Worm (Caenorhabditis elegans) whole organism, L2 larva: ENCODE measurements around the gene C15F1.8.

ENCODE experiments used
- C34F6.9 ChIP-seq: fragments of 150-350 bp; optimal IDR thresholded peaks from 2 replicates; lab custom pipeline; 2014; ENCODE audit warnings: missing biosample characterization, missing genetic modification characterization
- F13H6.1 ChIP-seq: sonication (generic microtip); optimal IDR thresholded peaks from 2 replicates; lab custom pipeline; 2016; ENCODE audit warnings: missing genetic modification characterization, missing compliant biosample characterization
- R02D3.7 ChIP-seq: fragments of 150-350 bp; optimal IDR thresholded peaks from 2 replicates; lab custom pipeline; 2014; ENCODE audit warnings: missing biosample characterization, missing genetic modification characterization
- Y55F3AM.14 ChIP-seq: fragments of 200-800 bp; sonication (Bioruptor generic); optimal IDR thresholded peaks from 2 replicates; lab custom pipeline; 2018; ENCODE audit warnings: mild to moderate bottlenecking, missing genetic modification characterization, missing compliant biosample characterization
- ZK546.5 ChIP-seq: sonication (generic microtip); optimal IDR thresholded peaks from 2 replicates; lab custom pipeline; 2017; ENCODE audit warnings: missing biosample characterization, missing genetic modification characterization
- alr-1 ChIP-seq: fragments of 150-350 bp; optimal IDR thresholded peaks from 2 replicates; lab custom pipeline; 2014; ENCODE audit warnings: missing biosample characterization, missing genetic modification characterization
- aly-2 ChIP-seq: fragments of 150-350 bp; optimal IDR thresholded peaks from 2 replicates; lab custom pipeline; 2014; ENCODE audit warnings: missing biosample characterization, missing genetic modification characterization
- ama-1 ChIP-seq: fragments of 150-350 bp; optimal IDR thresholded peaks from 2 replicates; lab custom pipeline; 2018; ENCODE audit warnings: inconsistent platforms
- blmp-1 ChIP-seq: sonication (generic microtip); optimal IDR thresholded peaks from 2 replicates; lab custom pipeline; 2017; ENCODE audit warnings: missing genetic modification characterization, mild to moderate bottlenecking, missing compliant biosample characterization, antibody characterized with exemption, moderate library complexity; ENCODE audit not compliant: insufficient read depth
- ceh-16 ChIP-seq: fragments of 150-350 bp; optimal IDR thresholded peaks from 2 replicates; lab custom pipeline; 2014; ENCODE audit warnings: missing biosample characterization, missing genetic modification characterization
- ceh-82 ChIP-seq: fragments of 150-350 bp; optimal IDR thresholded peaks from 2 replicates; lab custom pipeline; 2014; ENCODE audit warnings: missing biosample characterization, missing genetic modification characterization
- crh-2 ChIP-seq: sonication (generic microtip); optimal IDR thresholded peaks from 2 replicates; lab custom pipeline; 2017; ENCODE audit warnings: missing biosample characterization, missing genetic modification characterization
- dmd-4 ChIP-seq: sonication (generic microtip); optimal IDR thresholded peaks from 2 replicates; lab custom pipeline; 2017; ENCODE audit warnings: missing biosample characterization, missing genetic modification characterization
- egl-27 ChIP-seq: sonication (generic microtip); optimal IDR thresholded peaks from 3 replicates; lab custom pipeline; 2017; ENCODE audit warnings: missing biosample characterization, missing genetic modification reagents, missing genetic modification characterization
- elt-1 ChIP-seq: fragments of 150-350 bp; optimal IDR thresholded peaks from 2 replicates; lab custom pipeline; 2014; ENCODE audit warnings: missing biosample characterization, missing genetic modification characterization
- elt-3 ChIP-seq: sonication (generic microtip); optimal IDR thresholded peaks from 2 replicates; lab custom pipeline; 2017; ENCODE audit warnings: missing biosample characterization, missing genetic modification characterization
- fos-1 ChIP-seq: fragments of 150-350 bp; optimal IDR thresholded peaks from 2 replicates; lab custom pipeline; 2014; ENCODE audit warnings: missing biosample characterization, missing genetic modification characterization
- gmeb-1 ChIP-seq: fragments of 150-350 bp; optimal IDR thresholded peaks from 2 replicates; lab custom pipeline; 2014; ENCODE audit warnings: missing biosample characterization, missing genetic modification characterization
- lin-11 ChIP-seq: fragments of 150-350 bp; sonication (generic microtip); optimal IDR thresholded peaks from 2 replicates; lab custom pipeline; 2014; ENCODE audit warnings: missing biosample characterization, missing genetic modification characterization, inconsistent platforms, mixed read lengths
- lin-13 ChIP-seq: fragments of 150-350 bp; optimal IDR thresholded peaks from 2 replicates; lab custom pipeline; 2014; ENCODE audit warnings: missing biosample characterization, missing genetic modification reagents, missing genetic modification characterization
- lin-39 ChIP-seq: fragments of 150-350 bp; optimal IDR thresholded peaks from 2 replicates; lab custom pipeline; 2014; ENCODE audit warnings: missing biosample characterization, missing genetic modification reagents, missing genetic modification characterization
- lsy-2 ChIP-seq, 2 experiments: fragments of 150-350 bp in 1 of 2; sonication (generic microtip) in 1 of 2; optimal IDR thresholded peaks; 2 replicates each; lab custom pipeline; 2014 to 2017; ENCODE audit warnings: missing biosample characterization in 2 of 2, missing genetic modification characterization in 2 of 2
- mab-5 ChIP-seq: fragments of 150-350 bp; optimal IDR thresholded peaks from 2 replicates; lab custom pipeline; 2014; ENCODE audit warnings: missing biosample characterization, missing genetic modification characterization
- mbf-1 ChIP-seq: sonication (generic microtip); optimal IDR thresholded peaks from 2 replicates; lab custom pipeline; 2017; ENCODE audit warnings: missing biosample characterization, missing genetic modification characterization
- mdl-1 ChIP-seq, 2 experiments: fragments of 150-350 bp in 1 of 2; sonication (generic microtip) in 1 of 2; optimal IDR thresholded peaks; 2 replicates each; lab custom pipeline; 2017; ENCODE audit warnings: missing biosample characterization in 2 of 2, missing genetic modification characterization in 2 of 2
- nhr-10 ChIP-seq: sonication (generic microtip); optimal IDR thresholded peaks from 2 replicates; lab custom pipeline; 2017; ENCODE audit warnings: missing biosample characterization, missing genetic modification characterization
- nhr-11 ChIP-seq: fragments of 150-350 bp; optimal IDR thresholded peaks from 2 replicates; lab custom pipeline; 2014; ENCODE audit warnings: missing biosample characterization, missing genetic modification characterization
- nhr-12 ChIP-seq: fragments of 150-350 bp; optimal IDR thresholded peaks from 2 replicates; lab custom pipeline; 2014; ENCODE audit warnings: missing biosample characterization, missing genetic modification characterization
- nhr-129 ChIP-seq: fragments of 150-350 bp; optimal IDR thresholded peaks from 2 replicates; lab custom pipeline; 2014; ENCODE audit warnings: missing biosample characterization, missing genetic modification characterization
- nhr-21 ChIP-seq: fragments of 150-350 bp; optimal IDR thresholded peaks from 2 replicates; lab custom pipeline; 2014; ENCODE audit warnings: missing biosample characterization, missing genetic modification characterization
- nhr-23 ChIP-seq: fragments of 150-350 bp; optimal IDR thresholded peaks from 2 replicates; lab custom pipeline; 2014; ENCODE audit warnings: missing biosample characterization, missing genetic modification reagents, missing genetic modification characterization
- nhr-237 ChIP-seq: fragments of 150-350 bp; optimal IDR thresholded peaks from 2 replicates; lab custom pipeline; 2014; ENCODE audit warnings: missing biosample characterization, missing genetic modification characterization
- nhr-25 ChIP-seq: fragments of 150-350 bp; sonication (generic microtip); optimal IDR thresholded peaks from 3 replicates; lab custom pipeline; 2014; ENCODE audit warnings: missing biosample characterization, missing genetic modification characterization
- nhr-6 ChIP-seq: fragments of 150-350 bp; optimal IDR thresholded peaks from 2 replicates; lab custom pipeline; 2014; ENCODE audit warnings: missing biosample characterization, missing genetic modification characterization
- nhr-77 ChIP-seq: fragments of 150-350 bp; optimal IDR thresholded peaks from 2 replicates; lab custom pipeline; 2014; ENCODE audit warnings: missing biosample characterization, missing genetic modification characterization
- peb-1 ChIP-seq: fragments of 150-350 bp; optimal IDR thresholded peaks from 2 replicates; lab custom pipeline; 2014; ENCODE audit warnings: missing biosample characterization, missing genetic modification characterization
- sem-4 ChIP-seq: fragments of 150-350 bp; optimal IDR thresholded peaks from 2 replicates; lab custom pipeline; 2014; ENCODE audit warnings: missing biosample characterization, missing genetic modification reagents, missing genetic modification characterization
- skn-1 ChIP-seq: sonication (generic microtip); optimal IDR thresholded peaks from 2 replicates; lab custom pipeline; 2017; ENCODE audit warnings: missing biosample characterization, missing genetic modification characterization
- sma-3 ChIP-seq: sonication (generic microtip); optimal IDR thresholded peaks from 2 replicates; lab custom pipeline; 2016; ENCODE audit warnings: missing genetic modification reagents, missing genetic modification characterization, missing compliant biosample characterization
- sma-9 ChIP-seq, 2 experiments: fragments of 150-350 bp in 1 of 2; sonication (generic microtip) in 1 of 2; optimal IDR thresholded peaks; 2 replicates each; lab custom pipeline; 2014 to 2016; ENCODE audit warnings: missing genetic modification characterization in 2 of 2, mild to moderate bottlenecking in 1 of 2, missing biosample characterization in 1 of 2, missing compliant biosample characterization in 1 of 2, missing genetic modification reagents in 1 of 2, moderate library complexity in 1 of 2
- snpc-4 ChIP-seq: fragments of 150-350 bp; optimal IDR thresholded peaks from 2 replicates; lab custom pipeline; 2014; ENCODE audit warnings: missing biosample characterization, missing genetic modification characterization
- unc-39 ChIP-seq: fragments of 150-350 bp; optimal IDR thresholded peaks from 2 replicates; lab custom pipeline; 2014; ENCODE audit warnings: missing biosample characterization, missing genetic modification characterization
- unc-55 ChIP-seq: fragments of 150-350 bp; sonication (generic microtip); optimal IDR thresholded peaks from 3 replicates; lab custom pipeline; 2014; ENCODE audit warnings: missing biosample characterization, missing genetic modification reagents, missing genetic modification characterization
- unc-62 ChIP-seq: fragments of 150-350 bp; optimal IDR thresholded peaks from 2 replicates; lab custom pipeline; 2014; ENCODE audit warnings: missing biosample characterization, missing genetic modification reagents, missing genetic modification characterization
- zag-1 ChIP-seq: fragments of 150-350 bp; optimal IDR thresholded peaks from 2 replicates; lab custom pipeline; 2014; ENCODE audit warnings: missing biosample characterization, missing genetic modification characterization
- ztf-1 ChIP-seq: fragments of 200-800 bp; sonication (Bioruptor generic); conservative IDR thresholded peaks from 2 replicates; pipeline ENCODE4 v1.3.6; 2022; ENCODE audit warnings: missing genetic modification characterization, missing compliant biosample characterization
- ztf-11 ChIP-seq: sonication (generic microtip); optimal IDR thresholded peaks from 2 replicates; lab custom pipeline; 2017; ENCODE audit warnings: missing biosample characterization, missing genetic modification characterization
- ztf-4 ChIP-seq: fragments of 150-350 bp; optimal IDR thresholded peaks from 2 replicates; lab custom pipeline; 2014; ENCODE audit warnings: missing biosample characterization, missing genetic modification characterization

C15F1.8 gene

ce11 chrII:6932978-6933377 lies 44.7 kb downstream of the C15F1.8 start:
- TF ChIP-seq nhr-11 (tag; lab: Kevin White, UChicago) (no peak), nhr-237 (no peak), ztf-11 (tag; lab: Kevin White, UChicago) (no peak), nhr-6 (tag; lab: Kevin White, UChicago) (no peak), nhr-23 (no peak), ama-1 (lab: Kevin White, UChicago) (no peak), nhr-77 (tag; lab: Kevin White, UChicago) (no peak), Y55F3AM.14 (GFP tag; lab: Kevin White, UChicago) (no peak), sem-4 (tag; lab: Kevin White, UChicago) (no peak), elt-1 (no peak), ztf-4 (tag; lab: Kevin White, UChicago) (no peak), nhr-10 (tag; lab: Kevin White, UChicago) (no peak), lsy-2 (tag; optimal IDR thresholded peaks at IDR 0.05; lab: Kevin White, UChicago) (no peak), F13H6.1 (tag; lab: Kevin White, UChicago) (no peak), fos-1 (no peak)

- peak; percentile 45 for TF ChIP-seq C34F6.9 (tag; lab: Kevin White, UChicago)
- peak; percentile 58 for TF ChIP-seq unc-55
- TF ChIP-seq nhr-6 (tag; lab: Kevin White, UChicago): no peak
These were observed 47.6 kb downstream of the C15F1.8 start for ce11 chrII:6930072-6930471.

- TF ChIP-seq mab-5: no peak
- TF ChIP-seq unc-55: peak; percentile 45
- no peak for TF ChIP-seq ztf-1
- TF ChIP-seq ceh-82 (tag; lab: Kevin White, UChicago): no peak
- peak; percentile 59 for TF ChIP-seq crh-2 (tag; lab: Kevin White, UChicago)
- TF ChIP-seq lin-11 (tag; lab: Kevin White, UChicago): no peak
- no peak for TF ChIP-seq nhr-77 (tag; lab: Kevin White, UChicago)
- peak; percentile 2 for TF ChIP-seq snpc-4 (tag; lab: Kevin White, UChicago)
- peak; percentile 80 for TF ChIP-seq C34F6.9 (tag; lab: Kevin White, UChicago)
- TF ChIP-seq aly-2 (tag; lab: Kevin White, UChicago): no peak
- TF ChIP-seq nhr-25: peak; percentile 38
- peak in 1 of 2 experiments; percentile 66 for TF ChIP-seq lsy-2 (tag; optimal IDR thresholded peaks at IDR 0.05; lab: Kevin White, UChicago)
- no peak for TF ChIP-seq zag-1 (tag; lab: Kevin White, UChicago)
- TF ChIP-seq gmeb-1 (tag; lab: Kevin White, UChicago): no peak
- TF ChIP-seq sma-9 (GFP tag; optimal IDR thresholded peaks at IDR 0.05; lab: Kevin White, UChicago): peak; percentile 77
- no peak for TF ChIP-seq sma-9 (tag; optimal IDR thresholded peaks at IDR 0.05; lab: Kevin White, UChicago)
- no peak for TF ChIP-seq dmd-4 (tag; lab: Kevin White, UChicago)
- peak; percentile 63 for TF ChIP-seq nhr-129 (tag; lab: Kevin White, UChicago)
- no peak for TF ChIP-seq nhr-12
- no peak for TF ChIP-seq mdl-1 (tag; optimal IDR thresholded peaks at IDR 0.05; lab: Kevin White, UChicago)
- no peak for TF ChIP-seq ZK546.5
- no peak for TF ChIP-seq lin-39 (tag; lab: Kevin White, UChicago)
- TF ChIP-seq nhr-237: no peak
- TF ChIP-seq unc-39 (tag; lab: Kevin White, UChicago): no peak
- no peak for TF ChIP-seq nhr-23
- no peak for TF ChIP-seq peb-1 (tag; lab: Kevin White, UChicago)
- TF ChIP-seq fos-1: peak; percentile 11
- TF ChIP-seq ztf-11 (tag; lab: Kevin White, UChicago): no peak
- no peak for TF ChIP-seq blmp-1 (tag; lab: Kevin White, UChicago)
- no peak for TF ChIP-seq nhr-11 (tag; lab: Kevin White, UChicago)
- no peak for TF ChIP-seq sem-4 (tag; lab: Kevin White, UChicago)
- no peak for TF ChIP-seq alr-1 (tag; lab: Kevin White, UChicago)
- no peak for TF ChIP-seq Y55F3AM.14 (GFP tag; lab: Kevin White, UChicago)
- TF ChIP-seq egl-27 (tag; lab: Kevin White, UChicago): no peak
- peak; percentile 28 for TF ChIP-seq skn-1
- TF ChIP-seq F13H6.1 (tag; lab: Kevin White, UChicago): peak; percentile 59
- no peak for TF ChIP-seq ceh-16 (tag; lab: Kevin White, UChicago)
- TF ChIP-seq elt-1: no peak
- TF ChIP-seq R02D3.7 (tag; lab: Kevin White, UChicago): no peak
- no peak for TF ChIP-seq sma-3 (GFP tag; lab: Kevin White, UChicago)
- TF ChIP-seq lin-13 (GFP tag; lab: Kevin White, UChicago): no peak
- no peak for TF ChIP-seq elt-3
- no peak for TF ChIP-seq nhr-10 (tag; lab: Kevin White, UChicago)
- TF ChIP-seq nhr-6 (tag; lab: Kevin White, UChicago): peak; percentile 66
- TF ChIP-seq nhr-21 (tag; lab: Kevin White, UChicago): no peak
- no peak for TF ChIP-seq unc-62 (GFP tag; lab: Kevin White, UChicago)
- TF ChIP-seq ztf-4 (tag; lab: Kevin White, UChicago): no peak
- no peak for TF ChIP-seq ama-1 (lab: Kevin White, UChicago)
- TF ChIP-seq mbf-1 (tag; lab: Kevin White, UChicago): no peak
- TF ChIP-seq, all 48 proteins: peak for 12
These were observed 49.2 kb downstream of the C15F1.8 start, which contains the start of gene flcn-1 for ce11 chrII:6928416-6928815. Gene flcn-1, plus strand, starts transcription at chrII:6928763.
